Fruit fly (Drosophila melanogaster) whole organism, embryonic: ENCODE measurements around the gene g.

Experiments
- CG11085 ChIP-seq: fragments of 200-800 bp; sonication (Bioruptor generic); IDR thresholded peaks from 2 replicates; pipeline ENCODE4 v1.3.6; 2022; ENCODE audit warnings: missing biosample characterization, missing genetic modification characterization
- CG11093 ChIP-seq: fragments of 200-800 bp; sonication (Bioruptor generic); IDR thresholded peaks from 3 replicates; pipeline ENCODE4 v1.3.6; 2022; ENCODE audit warnings: missing biosample characterization, missing genetic modification characterization
- CG11695 ChIP-seq: fragments of 200-800 bp; sonication (Bioruptor generic); IDR thresholded peaks from 3 replicates; pipeline ENCODE4 v1.3.6; 2022; ENCODE audit warnings: missing biosample characterization, missing genetic modification characterization
- CG13775 ChIP-seq: fragments of 200-800 bp; sonication (Bioruptor generic); optimal IDR thresholded peaks from 3 replicates; lab custom pipeline; 2017; ENCODE audit warnings: missing biosample characterization, mild to moderate bottlenecking, missing genetic modification characterization
- CG14667 ChIP-seq: fragments of 200-800 bp; sonication (Bioruptor generic); IDR thresholded peaks from 2 replicates; pipeline ENCODE4 v1.3.6; 2022; ENCODE audit warnings: missing biosample characterization, missing genetic modification characterization
- CG14860 ChIP-seq: fragments of 200-800 bp; sonication (Bioruptor generic); IDR thresholded peaks from 3 replicates; pipeline ENCODE4 v1.3.6; 2022; ENCODE audit warnings: missing biosample characterization, missing genetic modification characterization; ENCODE audit not compliant: partially characterized antibody
- CG17568 ChIP-seq: fragments of 200-800 bp; sonication (Bioruptor generic); optimal IDR thresholded peaks from 2 replicates; lab custom pipeline; 2018; ENCODE audit warnings: missing biosample characterization, mild to moderate bottlenecking, missing genetic modification characterization, moderate library complexity
- CG17802 ChIP-seq: fragments of 200-800 bp; sonication (Bioruptor generic); optimal IDR thresholded peaks from 2 replicates; lab custom pipeline; 2018; ENCODE audit warnings: missing biosample characterization, mild to moderate bottlenecking, missing genetic modification characterization, moderate library complexity
- CG18011 ChIP-seq: fragments of 200-800 bp; sonication (Bioruptor generic); optimal IDR thresholded peaks from 2 replicates; lab custom pipeline; 2017; ENCODE audit warnings: missing biosample characterization, missing genetic modification characterization, mild to moderate bottlenecking, moderate library complexity, missing genotype
- CG2199 ChIP-seq: fragments of 200-800 bp; sonication (Bioruptor generic); IDR thresholded peaks from 3 replicates; pipeline ENCODE4 v1.3.6; 2022; ENCODE audit warnings: missing biosample characterization, missing genetic modification characterization
- CG2202 ChIP-seq: fragments of 200-800 bp; sonication (Bioruptor generic); optimal IDR thresholded peaks from 2 replicates; lab custom pipeline; 2018; ENCODE audit warnings: missing biosample characterization, mild to moderate bottlenecking, missing genetic modification characterization
- CG31365 ChIP-seq: fragments of 200-800 bp; sonication (Bioruptor generic); optimal IDR thresholded peaks from 2 replicates; lab custom pipeline; 2018; ENCODE audit warnings: missing biosample characterization, mild to moderate bottlenecking, missing genetic modification characterization
- CG32532 ChIP-seq: fragments of 200-800 bp; sonication (Bioruptor generic); IDR thresholded peaks from 2 replicates; pipeline ENCODE4 v1.3.6; 2022; ENCODE audit warnings: missing biosample characterization, missing genetic modification characterization
- CG32772 ChIP-seq: fragments of 200-800 bp; sonication (Bioruptor generic); IDR thresholded peaks from 2 replicates; pipeline ENCODE4 v1.3.6; 2022; ENCODE audit warnings: missing biosample characterization, missing genetic modification characterization
- CG34376 ChIP-seq: fragments of 200-800 bp; sonication (Bioruptor generic); optimal IDR thresholded peaks from 2 replicates; lab custom pipeline; 2018; ENCODE audit warnings: missing biosample characterization, mild to moderate bottlenecking, missing genetic modification characterization
- CG4282 ChIP-seq: fragments of 200-800 bp; sonication (Bioruptor generic); optimal IDR thresholded peaks from 2 replicates; lab custom pipeline; 2016; ENCODE audit warnings: missing biosample characterization, missing genetic modification characterization
- CG7357 ChIP-seq: fragments of 200-800 bp; sonication (Bioruptor generic); IDR thresholded peaks from 3 replicates; pipeline ENCODE4 v1.3.6; 2022; ENCODE audit warnings: missing biosample characterization, missing genetic modification characterization
- CG7556 ChIP-seq: fragments of 200-800 bp; sonication (Bioruptor generic); optimal IDR thresholded peaks from 2 replicates; lab custom pipeline; 2017; ENCODE audit warnings: missing biosample characterization, mild to moderate bottlenecking, missing genetic modification characterization
- CG7928 ChIP-seq: fragments of 200-800 bp; sonication (Bioruptor generic); optimal IDR thresholded peaks from 2 replicates; lab custom pipeline; 2017; ENCODE audit warnings: missing biosample characterization, mild to moderate bottlenecking, missing genetic modification characterization
- CG8089 ChIP-seq: fragments of 200-800 bp; sonication (Bioruptor generic); optimal IDR thresholded peaks from 3 replicates; lab custom pipeline; 2016; ENCODE audit warnings: missing biosample characterization, missing genetic modification characterization
- CG8281 ChIP-seq: fragments of 200-800 bp; sonication (Bioruptor generic); optimal IDR thresholded peaks from 2 replicates; lab custom pipeline; 2018; ENCODE audit warnings: missing biosample characterization, mild to moderate bottlenecking, missing genetic modification characterization, moderate library complexity
- Camta ChIP-seq: fragments of 200-800 bp; sonication (Bioruptor generic); optimal IDR thresholded peaks from 2 replicates; lab custom pipeline; 2016; ENCODE audit warnings: missing biosample characterization, missing genetic modification characterization
- Dad ChIP-seq: fragments of 200-800 bp; sonication (Bioruptor generic); optimal IDR thresholded peaks from 3 replicates; lab custom pipeline; 2016; ENCODE audit warnings: missing biosample characterization, missing genetic modification characterization
- Drgx ChIP-seq: fragments of 200-800 bp; sonication (Bioruptor generic); IDR thresholded peaks from 2 replicates; pipeline ENCODE4 v1.3.6; 2022; ENCODE audit warnings: missing biosample characterization, missing genetic modification characterization
- HmgZ ChIP-seq: fragments of 200-800 bp; sonication (Bioruptor generic); optimal IDR thresholded peaks from 2 replicates; lab custom pipeline; 2018; ENCODE audit warnings: missing biosample characterization, mild to moderate bottlenecking, missing genetic modification characterization
- Hmr ChIP-seq: fragments of 200-800 bp; sonication (Bioruptor generic); optimal IDR thresholded peaks from 3 replicates; lab custom pipeline; 2017; ENCODE audit warnings: mild to moderate bottlenecking, missing biosample characterization, missing genetic modification reagents, missing genetic modification characterization
- Xbp1 ChIP-seq: fragments of 200-800 bp; sonication (Bioruptor generic); optimal IDR thresholded peaks from 3 replicates; lab custom pipeline; 2016; ENCODE audit warnings: missing biosample characterization, mild to moderate bottlenecking, missing genetic modification characterization
- abd-A ChIP-seq: fragments of 200-800 bp; sonication (Bioruptor generic); optimal IDR thresholded peaks from 3 replicates; lab custom pipeline; 2019; ENCODE audit warnings: missing biosample characterization, mild to moderate bottlenecking, missing genetic modification characterization, moderate library complexity
- al ChIP-seq: fragments of 200-800 bp; sonication (Bioruptor generic); IDR thresholded peaks from 2 replicates; pipeline ENCODE4 v1.3.6; 2022; ENCODE audit warnings: missing biosample characterization, missing genetic modification characterization
- ap ChIP-seq: fragments of 200-800 bp; sonication (Bioruptor generic); IDR thresholded peaks from 2 replicates; pipeline ENCODE4 v1.3.6; 2022; ENCODE audit warnings: missing biosample characterization, missing genetic modification characterization
- cad ChIP-seq: fragments of >200 bp; optimal IDR thresholded peaks from 2 replicates; lab custom pipeline; 2017; ENCODE audit warnings: missing biosample characterization, missing genetic modification characterization
- chinmo ChIP-seq: fragments of 200-800 bp; sonication (Bioruptor generic); IDR thresholded peaks from 4 replicates; pipeline ENCODE4 v1.3.6; 2022; ENCODE audit warnings: missing biosample characterization, missing genetic modification characterization; ENCODE audit not compliant: partially characterized antibody
- chm ChIP-seq: fragments of 200-800 bp; sonication (Bioruptor generic); IDR thresholded peaks from 2 replicates; pipeline ENCODE4 v1.3.6; 2022; ENCODE audit warnings: missing biosample characterization, missing genetic modification characterization
- ci ChIP-seq: fragments of 200-800 bp; sonication (Bioruptor generic); IDR thresholded peaks from 3 replicates; pipeline ENCODE4 v1.3.6; 2022; ENCODE audit warnings: missing biosample characterization, missing genetic modification characterization
- da ChIP-seq: fragments of 200-800 bp; sonication (Bioruptor generic); optimal IDR thresholded peaks from 2 replicates; lab custom pipeline; 2016; ENCODE audit warnings: missing biosample characterization, missing genetic modification characterization
- dati ChIP-seq: fragments of 200-800 bp; sonication (Bioruptor generic); IDR thresholded peaks from 2 replicates; pipeline ENCODE4 v1.3.6; 2022; ENCODE audit warnings: missing biosample characterization, missing genetic modification characterization
- esg ChIP-seq: fragments of 200-800 bp; sonication (Bioruptor generic); conservative IDR thresholded peaks from 2 replicates; pipeline ENCODE4 v1.3.6; 2022; ENCODE audit warnings: missing biosample characterization, missing genetic modification characterization
- ham ChIP-seq: fragments of 200-800 bp; sonication (Bioruptor generic); IDR thresholded peaks from 2 replicates; pipeline ENCODE4 v1.3.6; 2022; ENCODE audit warnings: missing biosample characterization, missing genetic modification characterization
- her ChIP-seq: fragments of 200-800 bp; sonication (Bioruptor generic); optimal IDR thresholded peaks from 2 replicates; lab custom pipeline; 2016; ENCODE audit warnings: missing biosample characterization, missing genetic modification characterization
- insv ChIP-seq, 2 experiments: fragments of 200-800 bp; sonication (Bioruptor generic); optimal IDR thresholded peaks; 3 replicates each; lab custom pipeline; 2016 to 2018; ENCODE audit warnings: missing biosample characterization in 2 of 2, missing genetic modification characterization in 2 of 2
- maf-S ChIP-seq: fragments of 200-800 bp; sonication (Bioruptor generic); optimal IDR thresholded peaks from 2 replicates; lab custom pipeline; 2016; ENCODE audit warnings: missing biosample characterization, missing genetic modification characterization
- org-1 ChIP-seq: fragments of 200-800 bp; sonication (Bioruptor generic); optimal IDR thresholded peaks from 2 replicates; lab custom pipeline; 2017; ENCODE audit warnings: missing biosample characterization, missing genetic modification characterization
- pfk ChIP-seq: fragments of 200-800 bp; sonication (Bioruptor generic); optimal IDR thresholded peaks from 2 replicates; lab custom pipeline; 2018; ENCODE audit warnings: missing biosample characterization, mild to moderate bottlenecking, missing genetic modification characterization, moderate library complexity
- ro ChIP-seq: fragments of 200-800 bp; sonication (Bioruptor generic); IDR thresholded peaks from 2 replicates; pipeline ENCODE4 v1.3.6; 2022; ENCODE audit warnings: missing biosample characterization, missing genetic modification characterization
- sc ChIP-seq, 3 experiments: fragments of >200 bp in 2 of 3; fragments of 200-800 bp in 1 of 3; sonication (Bioruptor generic) in 1 of 3; optimal IDR thresholded peaks; 2 replicates in 2 of 3; 3 replicates in 1 of 3; lab custom pipeline; 2017; ENCODE audit warnings: mild to moderate bottlenecking in 1 of 3, missing biosample characterization in 1 of 3, missing genetic modification characterization in 1 of 3, missing genetic modification reagents in 1 of 3
- seq ChIP-seq: fragments of 200-800 bp; sonication (Bioruptor generic); IDR thresholded peaks from 2 replicates; pipeline ENCODE4 v1.3.6; 2022; ENCODE audit warnings: missing biosample characterization, missing genetic modification characterization
- sim ChIP-seq: fragments of 200-800 bp; sonication (Bioruptor generic); IDR thresholded peaks from 2 replicates; pipeline ENCODE4 v1.3.6; 2022; ENCODE audit warnings: missing biosample characterization, missing genetic modification characterization
- slbo ChIP-seq: fragments of 200-800 bp; sonication (Bioruptor generic); IDR thresholded peaks from 2 replicates; pipeline ENCODE4 v1.3.6; 2022; ENCODE audit warnings: missing biosample characterization, missing genetic modification characterization
- sug ChIP-seq: fragments of 200-800 bp; optimal IDR thresholded peaks from 2 replicates; lab custom pipeline; 2019; ENCODE audit warnings: missing biosample characterization, mild to moderate bottlenecking, missing genetic modification characterization, moderate library complexity
- ttk ChIP-seq: fragments of 200-800 bp; sonication (Bioruptor generic); IDR thresholded peaks from 2 replicates; pipeline ENCODE4 v2.1.2; 2022; ENCODE audit warnings: missing biosample characterization, missing genetic modification characterization
- unc-4 ChIP-seq: fragments of 200-800 bp; sonication (Bioruptor generic); IDR thresholded peaks from 2 replicates; pipeline ENCODE4 v1.3.6; 2022; ENCODE audit warnings: missing biosample characterization, missing genetic modification characterization; ENCODE audit not compliant: partially characterized antibody
- zfh2 ChIP-seq: fragments of 200-800 bp; sonication (Bioruptor generic); optimal IDR thresholded peaks from 2 replicates; lab custom pipeline; 2016; ENCODE audit warnings: missing biosample characterization, missing genetic modification characterization

Gene g

dm6 chrX:13679565-13679964, 56.5 kb downstream of the g start (continued):
- TF ChIP-seq unc-4 (no peak), CG32532 (GFP tag; lab: Robert Waterston, UW) (no peak), chm (GFP tag; lab: Robert Waterston, UW) (no peak), seq (GFP tag; lab: Robert Waterston, UW) (no peak), esg (GFP tag; lab: Robert Waterston, UW) (no peak), CG34376 (GFP tag; lab: Kevin White, UChicago) (no peak), CG17802 (tag; lab: Kevin White, UChicago) (no peak), CG7556 (peak; percentile 35), CG17568 (GFP tag; lab: Kevin White, UChicago) (no peak), CG31365 (tag; lab: Kevin White, UChicago) (no peak), chinmo (no peak), dati (GFP tag; lab: Robert Waterston, UW) (no peak), slbo (GFP tag; lab: Robert Waterston, UW) (peak; percentile 13; the same call in 1 of the 2 replicates), ro (GFP tag; lab: Robert Waterston, UW) (no peak), Drgx (GFP tag; lab: Robert Waterston, UW) (peak; percentile 67), insv (GFP tag; optimal IDR thresholded peaks at IDR 0.05; lab: Kevin White, UChicago) (no peak), al (GFP tag; lab: Robert Waterston, UW) (no peak), pfk (no peak), da (GFP tag; lab: Kevin White, UChicago) (no peak), her (no peak), ham (GFP tag; lab: Robert Waterston, UW) (no peak), CG18011 (GFP tag; lab: Kevin White, UChicago) (no peak), CG4282 (GFP tag; lab: Kevin White, UChicago) (no peak), abd-A (tag; lab: Kevin White, UChicago) (no peak), CG11695 (GFP tag; lab: Robert Waterston, UW) (peak; percentile 39; the same call in 1 of the 3 replicates), CG7357 (no peak), CG14860 (GFP tag; lab: Robert Waterston, UW) (no peak), ci (GFP tag; lab: Robert Waterston, UW) (no peak), HmgZ (no peak), CG11085 (no peak), org-1 (GFP tag; lab: Kevin White, UChicago) (no peak), CG8281 (tag; lab: Kevin White, UChicago) (no peak), CG2202 (tag; lab: Kevin White, UChicago) (no peak), CG32772 (GFP tag; lab: Robert Waterston, UW) (no peak), CG11093 (GFP tag; lab: Robert Waterston, UW) (no peak), ttk (GFP tag; lab: Robert Waterston, UW) (no peak), Dad (GFP tag; lab: Kevin White, UChicago) (no peak), sc (optimal IDR thresholded peaks at IDR 0.05; lab: Kevin White, UChicago) (no peak), sc (GFP tag; optimal IDR thresholded peaks at IDR 0.05; lab: Kevin White, UChicago) (no peak), cad (no peak), zfh2 (no peak), sug (tag; lab: Kevin White, UChicago) (no peak), CG13775 (no peak), CG8089 (GFP tag; lab: Kevin White, UChicago) (no peak), sim (GFP tag; lab: Robert Waterston, UW) (no peak), maf-S (no peak), ap (GFP tag; lab: Robert Waterston, UW) (no peak), Xbp1 (GFP tag; lab: Kevin White, UChicago) (peak; percentile 15), CG7928 (GFP tag; lab: Kevin White, UChicago) (no peak), Camta (GFP tag; lab: Kevin White, UChicago) (no peak), CG2199 (GFP tag; lab: Robert Waterston, UW) (no peak), Hmr (GFP tag; lab: Kevin White, UChicago) (no peak), CG14667 (no peak)
